Fruit fly (Drosophila melanogaster): ENCODE data around the gene U2af50.

dm6 chrX:16332615-16333288 is 26.1 kb downstream of the U2af50 start:
- no peak for TF ChIP-seq CTCF (optimal IDR thresholded peaks at IDR 0.05)
- no peak for TF ChIP-seq CG8478 (optimal IDR thresholded peaks at IDR 0.05)

Data from S2 (cell line).